Worm (Caenorhabditis elegans): ENCODE data around the gene C27B7.6.

Gene C27B7.6

ce11 chrIV:8906164-8906563 is at the start of gene C27B7.6:
C27B7.6 (minus strand) TSS chrIV:8906345.
- TF ChIP-seq gmeb-1 (tag; optimal IDR thresholded peaks at IDR 0.05) (no peak), lin-11 (tag; optimal IDR thresholded peaks at IDR 0.05) (no peak), aly-2 (tag; optimal IDR thresholded peaks at IDR 0.05) (no peak), ZK546.5 (tag; optimal IDR thresholded peaks at IDR 0.05) (no peak), egl-27 (tag; optimal IDR thresholded peaks at IDR 0.05) (no peak), peb-1 (tag; optimal IDR thresholded peaks at IDR 0.05) (no peak), unc-55 (GFP tag; optimal IDR thresholded peaks at IDR 0.05) (no peak), sma-3 (GFP tag; optimal IDR thresholded peaks at IDR 0.05) (no peak), ama-1 (optimal IDR thresholded peaks at IDR 0.05) (no peak), ceh-82 (tag; optimal IDR thresholded peaks at IDR 0.05) (no peak), mab-5 (tag; optimal IDR thresholded peaks at IDR 0.05) (no peak), ztf-4 (tag; optimal IDR thresholded peaks at IDR 0.05) (no peak), F13H6.1 (tag; optimal IDR thresholded peaks at IDR 0.05) (no peak), lsy-2 (tag; optimal IDR thresholded peaks at IDR 0.05) (no peak), snpc-4 (tag; optimal IDR thresholded peaks at IDR 0.05) (no peak), nhr-6 (tag; optimal IDR thresholded peaks at IDR 0.05) (no peak)

ce11 chrIV:8954126-8954525 is 48.0 kb upstream of the C27B7.6 start:
- TF ChIP-seq nhr-6 (tag; optimal IDR thresholded peaks at IDR 0.05) (peak; percentile 5), nhr-11 (tag; optimal IDR thresholded peaks at IDR 0.05) (no peak), fos-1 (tag; optimal IDR thresholded peaks at IDR 0.05) (no peak), ceh-82 (tag; optimal IDR thresholded peaks at IDR 0.05) (no peak), unc-55 (GFP tag; optimal IDR thresholded peaks at IDR 0.05) (peak; percentile 9)

DNA sequence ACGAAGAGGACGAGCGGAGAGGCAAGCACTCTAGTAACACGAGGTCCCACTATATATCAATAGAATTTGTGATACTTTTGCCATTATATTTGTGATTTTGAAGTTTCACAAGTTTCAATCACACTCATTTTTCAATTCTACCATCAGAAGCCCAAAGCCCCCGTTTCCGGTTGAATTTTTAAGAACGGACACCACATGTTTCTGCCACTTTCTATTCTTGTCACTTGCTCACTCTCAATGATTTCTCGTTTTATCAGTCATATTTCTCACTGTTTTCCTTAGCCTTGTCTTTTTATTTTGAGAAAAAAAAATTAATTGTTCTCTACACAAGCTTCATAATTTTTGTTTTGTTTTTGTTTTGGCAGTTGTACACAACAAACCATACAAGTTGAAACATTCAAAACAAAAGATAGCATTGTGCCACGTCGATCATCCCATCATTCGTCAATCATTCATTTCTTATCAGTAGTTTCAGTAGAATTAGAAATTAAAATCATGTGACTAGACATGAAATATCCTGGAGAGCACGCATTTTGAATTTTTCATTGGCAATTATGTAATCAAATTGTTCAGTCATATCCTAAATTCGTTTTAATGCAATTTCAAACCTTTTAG is 45.9 kb upstream of the C27B7.6 start:
- peak; percentile 31 for TF ChIP-seq fos-1 (tag; optimal IDR thresholded peaks at IDR 0.05)
- no peak for TF ChIP-seq nhr-11 (tag; optimal IDR thresholded peaks at IDR 0.05)
- no peak for TF ChIP-seq sem-4 (tag; optimal IDR thresholded peaks at IDR 0.05)
- TF ChIP-seq mdl-1 (tag; optimal IDR thresholded peaks at IDR 0.05): no peak
- TF ChIP-seq snpc-4 (tag; optimal IDR thresholded peaks at IDR 0.05): no peak
- TF ChIP-seq C34F6.9 (tag; optimal IDR thresholded peaks at IDR 0.05): no peak
- no peak for TF ChIP-seq ceh-82 (tag; optimal IDR thresholded peaks at IDR 0.05)
- no peak for TF ChIP-seq mbf-1 (tag; optimal IDR thresholded peaks at IDR 0.05)

ce11 chrIV:8949078-8950039 is 43.2 kb upstream of the C27B7.6 start:
- peak; percentile 65 for TF ChIP-seq nhr-21 (tag; optimal IDR thresholded peaks at IDR 0.05)
- TF ChIP-seq C34F6.9 (tag; optimal IDR thresholded peaks at IDR 0.05): peak; percentile 85
- TF ChIP-seq nhr-23 (tag; optimal IDR thresholded peaks at IDR 0.05): no peak
- no peak for TF ChIP-seq R02D3.7 (tag; optimal IDR thresholded peaks at IDR 0.05)
- peak; percentile 97 for TF ChIP-seq nhr-25 (tag; optimal IDR thresholded peaks at IDR 0.05)
- no peak for TF ChIP-seq peb-1 (tag; optimal IDR thresholded peaks at IDR 0.05)
- peak in 1 of 2 experiments; percentile 75 for TF ChIP-seq lsy-2 (tag; optimal IDR thresholded peaks at IDR 0.05)
- TF ChIP-seq lin-11 (tag; optimal IDR thresholded peaks at IDR 0.05): no peak
- TF ChIP-seq F13H6.1 (tag; optimal IDR thresholded peaks at IDR 0.05): peak; percentile 82
- peak; percentile 95 for TF ChIP-seq sma-9 (GFP tag; optimal IDR thresholded peaks at IDR 0.05)
- no peak for TF ChIP-seq sma-9 (tag; optimal IDR thresholded peaks at IDR 0.05)
- peak; percentile 81 for TF ChIP-seq nhr-129 (tag; optimal IDR thresholded peaks at IDR 0.05)
- peak; percentile 68 for TF ChIP-seq ztf-4 (tag; optimal IDR thresholded peaks at IDR 0.05)
- peak; percentile 35 for TF ChIP-seq ama-1 (optimal IDR thresholded peaks at IDR 0.05)
- TF ChIP-seq mdl-1 (tag; optimal IDR thresholded peaks at IDR 0.05): peak; percentile 57 to 89
- peak; percentile 99 for TF ChIP-seq fos-1 (tag; optimal IDR thresholded peaks at IDR 0.05)
- no peak for TF ChIP-seq elt-3 (tag; optimal IDR thresholded peaks at IDR 0.05)
- TF ChIP-seq nhr-6 (tag; optimal IDR thresholded peaks at IDR 0.05): peak; percentile 86
- TF ChIP-seq crh-2 (tag; optimal IDR thresholded peaks at IDR 0.05): peak; percentile 92
- peak; percentile 95 for TF ChIP-seq blmp-1 (tag; optimal IDR thresholded peaks at IDR 0.05; ENCODE audit: insufficient read depth)
- no peak for TF ChIP-seq lin-13 (GFP tag; optimal IDR thresholded peaks at IDR 0.05)
- peak; percentile 74 for TF ChIP-seq sma-3 (GFP tag; optimal IDR thresholded peaks at IDR 0.05)
- TF ChIP-seq gmeb-1 (tag; optimal IDR thresholded peaks at IDR 0.05): peak; percentile 84
